Worm (Caenorhabditis elegans) whole organism, L4/young adult: ENCODE measurements around the gene C26B9.5.

Experiments
- W03F9.2 ChIP-seq: fragments of 150-350 bp; optimal IDR thresholded peaks from 2 replicates; lab custom pipeline; 2014; ENCODE audit warnings: missing biosample characterization, missing genetic modification characterization
- dao-5 ChIP-seq: sonication (generic microtip); optimal IDR thresholded peaks from 2 replicates; lab custom pipeline; 2016; ENCODE audit warnings: missing genotype, missing genetic modification characterization, moderate library complexity, missing compliant biosample characterization
- him-1 ChIP-seq: sonication (generic microtip); optimal IDR thresholded peaks from 2 replicates; lab custom pipeline; 2016; ENCODE audit warnings: missing genotype, missing genetic modification reagents, missing genetic modification characterization, missing compliant biosample characterization

- TF ChIP-seq dao-5 (tag; lab: Kevin White, UChicago), result no peak
- TF ChIP-seq him-1, result no peak
- TF ChIP-seq W03F9.2 (tag; lab: Kevin White, UChicago), result no peak
Measured at ce11 chrX:5289106-5289505, 40.2 kb upstream of the C26B9.5 start.
